Fruit fly (Drosophila melanogaster) whole organism, adult: ENCODE measurements around the gene Ir7g.

Source experiments
- CG33017 ChIP-seq: fragments of 200-800 bp; sonication (Bioruptor generic); optimal IDR thresholded peaks from 2 replicates; lab custom pipeline; 2018; ENCODE audit warnings: missing biosample characterization, mild to moderate bottlenecking, missing genetic modification characterization, moderate library complexity
- CG5204 ChIP-seq: fragments of 200-800 bp; sonication (Bioruptor generic); optimal IDR thresholded peaks from 2 replicates; lab custom pipeline; 2016; ENCODE audit warnings: missing biosample characterization, missing genetic modification characterization
- toe ChIP-seq: fragments of 200-800 bp; sonication (Bioruptor generic); optimal IDR thresholded peaks from 2 replicates; lab custom pipeline; 2016; ENCODE audit warnings: missing biosample characterization, missing genetic modification characterization

DNA sequence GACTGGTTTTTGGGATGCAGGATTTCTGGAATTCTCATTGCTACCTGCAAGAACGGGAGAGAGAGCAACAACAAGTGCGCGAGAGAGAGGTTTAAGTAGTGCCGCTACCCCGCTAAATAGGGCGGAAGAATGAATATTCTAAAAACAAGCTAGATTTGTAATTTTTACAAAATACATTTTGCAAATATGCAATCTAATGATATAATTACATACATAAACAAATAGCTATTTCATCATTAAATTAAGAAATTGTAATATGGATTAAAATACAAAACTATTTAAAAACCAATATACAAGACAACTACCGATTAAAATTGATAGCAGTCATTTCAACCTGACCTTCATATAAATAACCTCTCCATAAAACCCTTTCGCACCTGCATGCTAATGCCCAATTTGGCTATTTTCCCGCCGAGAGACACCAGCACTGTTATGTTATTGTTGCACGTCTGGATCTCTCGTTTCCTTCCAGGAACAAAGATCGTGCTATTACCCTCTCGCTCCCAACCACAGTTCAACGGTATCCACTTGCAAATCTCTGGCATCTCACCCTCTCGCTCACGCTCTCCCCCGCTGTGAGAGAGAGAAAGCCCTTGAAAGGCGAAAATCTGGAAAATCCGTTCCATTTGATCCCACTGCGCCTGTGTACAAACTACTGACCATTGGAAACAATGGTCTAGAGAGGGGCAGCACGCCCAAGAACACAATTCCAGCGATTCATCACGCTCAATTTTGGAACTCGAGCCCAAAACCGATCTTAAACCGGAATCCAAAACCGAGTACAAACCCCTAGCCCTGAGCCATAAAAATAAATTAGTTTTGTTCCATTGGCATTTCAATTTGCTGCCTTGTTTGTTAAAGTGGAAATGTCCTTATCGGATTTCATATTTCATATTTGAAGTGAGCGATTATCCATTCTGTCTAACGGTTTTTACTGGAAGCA is 7.4 kb downstream of the Ir7g start, which contains the start of gene Nek2:
- no peak for TF ChIP-seq CG33017
- no peak for TF ChIP-seq toe (GFP tag; lab: Kevin White, UChicago)
- no peak for TF ChIP-seq CG5204 (GFP tag; lab: Kevin White, UChicago)
